Fruit fly (Drosophila melanogaster) whole organism, wandering third instar larva: Measurements from ENCODE around the gene CG4502.

Source experiments
- CrebA ChIP-seq: fragments of 200-800 bp; sonication (Bioruptor generic); optimal IDR thresholded peaks from 2 replicates; lab custom pipeline; 2016; ENCODE audit warnings: missing biosample characterization, mild to moderate bottlenecking, missing genetic modification characterization, borderline replicate concordance
- Dfd ChIP-seq: fragments of >200 bp; optimal IDR thresholded peaks from 2 replicates; lab custom pipeline; 2017; ENCODE audit warnings: missing biosample characterization, missing genetic modification characterization
- GATAd ChIP-seq: sonication (Bioruptor generic); optimal IDR thresholded peaks from 2 replicates; lab custom pipeline; 2016; ENCODE audit warnings: missing biosample characterization, missing genetic modification characterization
- Hnf4 ChIP-seq: fragments of 200-800 bp; sonication (Bioruptor generic); optimal IDR thresholded peaks from 2 replicates; lab custom pipeline; 2016; ENCODE audit warnings: missing biosample characterization, mild to moderate bottlenecking, missing genetic modification characterization
- Hr83 ChIP-seq: fragments of 200-300 bp; sonication (Bioruptor generic); optimal IDR thresholded peaks from 2 replicates; lab custom pipeline; 2016; ENCODE audit warnings: missing biosample characterization, mild to moderate bottlenecking, missing genetic modification characterization, moderate library complexity; ENCODE audit not compliant: poor library complexity, severe bottlenecking
- Jra ChIP-seq: sonication (Bioruptor generic); optimal IDR thresholded peaks from 2 replicates; lab custom pipeline; 2016; ENCODE audit warnings: missing biosample characterization, missing genetic modification characterization
- Mio ChIP-seq: sonication (Bioruptor generic); optimal IDR thresholded peaks from 2 replicates; lab custom pipeline; 2016; ENCODE audit warnings: missing biosample characterization, missing genetic modification characterization
- N ChIP-seq: fragments of >200 bp; optimal IDR thresholded peaks from 2 replicates; lab custom pipeline; 2018; ENCODE audit warnings: missing biosample characterization, missing external identifiers, missing genetic modification characterization
- dl ChIP-seq, 2 experiments: fragments of 175-275, 200-275 bp in 1 of 2; fragments of 200-275 bp in 1 of 2; sonication (Bioruptor generic); optimal IDR thresholded peaks; lab custom pipeline; 2018; ENCODE audit warnings: mild to moderate bottlenecking in 2 of 2, missing biosample characterization in 2 of 2, missing genetic modification characterization in 2 of 2, moderate library complexity in 2 of 2; ENCODE audit not compliant: partially characterized antibody in 2 of 2, insufficient read depth in 1 of 2
- ey ChIP-seq: fragments of 200-800 bp; sonication (Bioruptor generic); optimal IDR thresholded peaks from 2 replicates; lab custom pipeline; 2016; ENCODE audit warnings: missing biosample characterization, missing genetic modification characterization
- foxo ChIP-seq, 2 experiments: fragments of 200-800 bp; sonication (Bioruptor generic); optimal IDR thresholded peaks; 2 replicates in 1 of 2; 3 replicates in 1 of 2; lab custom pipeline; 2016 to 2017; ENCODE audit warnings: missing biosample characterization in 2 of 2, missing genetic modification characterization in 2 of 2
- lola ChIP-seq: fragments of >200 bp; optimal IDR thresholded peaks from 2 replicates; lab custom pipeline; 2017; ENCODE audit warnings: missing biosample characterization, missing genetic modification characterization
- tai ChIP-seq: sonication (Bioruptor generic); optimal IDR thresholded peaks from 2 replicates; lab custom pipeline; 2016; ENCODE audit warnings: missing biosample characterization, missing genetic modification characterization
- usp ChIP-seq: fragments of >200 bp; optimal IDR thresholded peaks from 2 replicates; lab custom pipeline; 2017; ENCODE audit warnings: missing biosample characterization, missing genetic modification characterization

DNA sequence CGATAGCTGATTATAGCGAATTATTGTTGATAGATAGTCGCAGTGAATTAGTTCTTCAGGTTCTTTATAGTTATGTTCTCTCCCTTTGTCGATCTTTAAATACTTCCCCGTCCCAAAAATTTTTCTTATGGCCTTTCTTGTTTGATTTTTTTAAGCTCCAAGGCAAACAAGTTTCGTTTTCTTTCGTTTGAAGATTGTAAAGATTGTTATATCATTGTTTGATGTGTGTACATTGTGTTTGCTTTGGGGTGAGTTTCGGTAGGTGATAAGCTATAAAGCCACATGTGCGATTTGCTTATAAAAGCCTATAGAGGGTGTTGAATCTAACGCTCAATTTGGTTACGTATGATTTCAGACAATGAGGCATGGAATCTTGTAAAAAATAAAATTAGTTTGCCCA, 45.3 kb downstream of the CG4502 start:
- no peak for TF ChIP-seq lola (GFP tag; lab: Kevin White, UChicago)
- TF ChIP-seq Jra: no peak
- no peak for TF ChIP-seq CrebA (GFP tag; lab: Kevin White, UChicago)
- TF ChIP-seq dl (GFP tag; optimal IDR thresholded peaks at IDR 0.05; lab: Kevin White, UChicago; ENCODE audit: insufficient read depth in 1 of 2, partially characterized antibody in 2 of 2): no peak
- TF ChIP-seq ey (GFP tag; lab: Kevin White, UChicago): no peak
- TF ChIP-seq GATAd: no peak
- no peak for TF ChIP-seq Hnf4 (GFP tag; lab: Kevin White, UChicago)
- no peak for TF ChIP-seq Mio (GFP tag; lab: Kevin White, UChicago)
- no peak for TF ChIP-seq usp (GFP tag; lab: Kevin White, UChicago)
- TF ChIP-seq foxo (GFP tag; optimal IDR thresholded peaks at IDR 0.05; lab: Kevin White, UChicago): no peak
- no peak for TF ChIP-seq tai (GFP tag; lab: Kevin White, UChicago)
- no peak for TF ChIP-seq N
- no peak for TF ChIP-seq Dfd (GFP tag; lab: Kevin White, UChicago)
- no peak for TF ChIP-seq Hr83
